Worm (Caenorhabditis elegans) whole organism, young adult: ENCODE results near the gene lin-13.

ENCODE experiments used
- B0261.1 ChIP-seq: sonication (generic microtip); optimal IDR thresholded peaks from 2 replicates; lab custom pipeline; 2016; ENCODE audit warnings: mild to moderate bottlenecking, missing genetic modification characterization, moderate library complexity, missing compliant biosample characterization
- C06A6.2 ChIP-seq: fragments of 200-800 bp; sonication (Bioruptor generic); conservative IDR thresholded peaks from 2 replicates; pipeline ENCODE4 v1.3.6; 2022; ENCODE audit warnings: missing genetic modification characterization, missing compliant biosample characterization
- C17E4.6 ChIP-seq: fragments of 200-800 bp; sonication (Bioruptor generic); IDR thresholded peaks from 2 replicates; pipeline ENCODE4 v1.3.6; 2022; ENCODE audit warnings: missing genetic modification reagents, missing genetic modification characterization, missing compliant biosample characterization
- D2030.7 ChIP-seq: fragments of 200-800 bp; sonication (Bioruptor generic); IDR thresholded peaks from 2 replicates; pipeline ENCODE4 v1.3.6; 2022; ENCODE audit warnings: missing genetic modification reagents, missing genetic modification characterization, missing compliant biosample characterization
- F23B12.7 ChIP-seq: sonication (generic microtip); optimal IDR thresholded peaks from 2 replicates; lab custom pipeline; 2017; ENCODE audit warnings: missing genetic modification characterization, mild to moderate bottlenecking, missing compliant biosample characterization, antibody characterized with exemption, moderate library complexity; ENCODE audit not compliant: insufficient read depth
- F37B4.10 ChIP-seq: fragments of 200-800 bp; sonication (Bioruptor generic); IDR thresholded peaks from 2 replicates; pipeline ENCODE4 v1.3.6; 2022; ENCODE audit warnings: missing genetic modification characterization, missing compliant biosample characterization
- F57C9.4 ChIP-seq: sonication (generic microtip); optimal IDR thresholded peaks from 2 replicates; lab custom pipeline; 2017; ENCODE audit warnings: mild to moderate bottlenecking, missing genetic modification characterization, missing compliant biosample characterization
- K11D2.4 ChIP-seq: fragments of 200-800 bp; sonication (Bioruptor generic); IDR thresholded peaks from 2 replicates; pipeline ENCODE4 v1.3.6; 2022; ENCODE audit warnings: missing genetic modification reagents, missing genetic modification characterization, missing compliant biosample characterization
- T07F8.4 ChIP-seq: sonication (generic microtip); optimal IDR thresholded peaks from 2 replicates; lab custom pipeline; 2016; ENCODE audit warnings: mild to moderate bottlenecking, missing genetic modification characterization, moderate library complexity, missing compliant biosample characterization
- Y53G8AR.9 ChIP-seq: fragments of 200-800 bp; sonication (Bioruptor generic); conservative IDR thresholded peaks from 2 replicates; pipeline ENCODE4 v1.3.6; 2022; ENCODE audit warnings: missing genetic modification reagents, missing genetic modification characterization, missing compliant biosample characterization
- Y56A3A.18 ChIP-seq: fragments of 200-800 bp; sonication (Bioruptor generic); IDR thresholded peaks from 2 replicates; pipeline ENCODE4 v1.3.6; 2022; ENCODE audit warnings: missing genetic modification reagents, missing genetic modification characterization, missing compliant biosample characterization
- akir-1 ChIP-seq: fragments of 200-800 bp; sonication (Bioruptor generic); optimal IDR thresholded peaks from 2 replicates; lab custom pipeline; 2018; ENCODE audit warnings: mild to moderate bottlenecking, missing genetic modification characterization, moderate library complexity, missing compliant biosample characterization
- athp-1 ChIP-seq: sonication (generic microtip); optimal IDR thresholded peaks from 2 replicates; lab custom pipeline; 2017; ENCODE audit warnings: mild to moderate bottlenecking, missing genetic modification characterization, missing compliant biosample characterization
- attf-3 ChIP-seq: fragments of 200-800 bp; sonication (Bioruptor generic); conservative IDR thresholded peaks from 2 replicates; pipeline ENCODE4 v1.3.6; 2022; ENCODE audit warnings: missing genetic modification reagents, missing genetic modification characterization, missing compliant biosample characterization
- attf-5 ChIP-seq: fragments of 200-800 bp; sonication (Bioruptor generic); optimal IDR thresholded peaks from 2 replicates; lab custom pipeline; 2018; ENCODE audit warnings: mild to moderate bottlenecking, missing genetic modification characterization, missing compliant biosample characterization
- attf-6 ChIP-seq: fragments of 200-800 bp; sonication (Bioruptor generic); IDR thresholded peaks from 2 replicates; pipeline ENCODE4 v1.3.6; 2022; ENCODE audit warnings: missing genetic modification reagents, missing genetic modification characterization, missing compliant biosample characterization
- bed-1 ChIP-seq: fragments of 200-800 bp; sonication (Bioruptor generic); IDR thresholded peaks from 2 replicates; pipeline ENCODE4 v1.3.6; 2022; ENCODE audit warnings: missing genetic modification reagents, missing genetic modification characterization, missing compliant biosample characterization
- cebp-2 ChIP-seq: fragments of 200-800 bp; sonication (Bioruptor generic); IDR thresholded peaks from 2 replicates; pipeline ENCODE4 v1.3.6; 2022; ENCODE audit warnings: missing genetic modification characterization, missing compliant biosample characterization
- dpff-1 ChIP-seq: sonication (generic microtip); optimal IDR thresholded peaks from 2 replicates; lab custom pipeline; 2017; ENCODE audit warnings: mild to moderate bottlenecking, missing genetic modification characterization, missing compliant biosample characterization
- dpl-1 ChIP-seq: fragments of 150-350 bp; optimal IDR thresholded peaks from 2 replicates; lab custom pipeline; 2014; ENCODE audit warnings: missing biosample characterization, missing genetic modification reagents, missing genetic modification characterization
- efl-1 ChIP-seq: fragments of 150-350 bp; optimal IDR thresholded peaks from 2 replicates; lab custom pipeline; 2014; ENCODE audit warnings: missing biosample characterization, missing genetic modification reagents, missing genetic modification characterization
- egl-18 ChIP-seq: fragments of 200-800 bp; sonication (Bioruptor generic); IDR thresholded peaks from 2 replicates; pipeline ENCODE4 v1.3.6; 2022; ENCODE audit warnings: missing genetic modification reagents, missing genetic modification characterization, missing compliant biosample characterization
- lag-1 ChIP-seq: fragments of 200-800 bp; sonication (Bioruptor generic); IDR thresholded peaks from 2 replicates; pipeline ENCODE4 v1.3.6; 2022; ENCODE audit warnings: missing genetic modification reagents, missing genetic modification characterization, missing compliant biosample characterization
- let-607 ChIP-seq, 2 experiments: fragments of 200-800 bp in 1 of 2; sonication (Bioruptor generic) in 1 of 2; sonication (generic microtip) in 1 of 2; optimal IDR thresholded peaks; 2 replicates each; lab custom pipeline; 2016 to 2018; ENCODE audit warnings: mild to moderate bottlenecking in 2 of 2, missing compliant biosample characterization in 2 of 2, missing genetic modification characterization in 2 of 2, moderate library complexity in 2 of 2, missing genotype in 1 of 2
- lin-26 ChIP-seq: fragments of 200-800 bp; sonication (Bioruptor generic); IDR thresholded peaks from 2 replicates; pipeline ENCODE4 v1.3.6; 2022; ENCODE audit warnings: missing genetic modification reagents, missing genetic modification characterization, missing compliant biosample characterization
- lin-40 ChIP-seq: sonication (generic microtip); optimal IDR thresholded peaks from 2 replicates; lab custom pipeline; 2016; ENCODE audit warnings: missing genetic modification characterization, mild to moderate bottlenecking, missing compliant biosample characterization, missing genotype, missing genetic modification reagents
- lir-1 ChIP-seq: fragments of 200-800 bp; sonication (Bioruptor generic); conservative IDR thresholded peaks from 2 replicates; pipeline ENCODE4 v1.3.6; 2022; ENCODE audit warnings: missing genetic modification reagents, missing genetic modification characterization, missing compliant biosample characterization
- lsy-27 ChIP-seq: sonication (generic microtip); optimal IDR thresholded peaks from 2 replicates; lab custom pipeline; 2017; ENCODE audit warnings: missing genetic modification characterization, mild to moderate bottlenecking, missing compliant biosample characterization, antibody characterized with exemption, missing genotype, borderline replicate concordance; ENCODE audit not compliant: insufficient read depth
- madf-10 ChIP-seq: sonication (generic microtip); optimal IDR thresholded peaks from 2 replicates; lab custom pipeline; 2016; ENCODE audit warnings: mild to moderate bottlenecking, missing genetic modification characterization, missing compliant biosample characterization
- madf-6 ChIP-seq: fragments of 200-800 bp; sonication (Bioruptor generic); IDR thresholded peaks from 2 replicates; pipeline ENCODE4 v1.3.6; 2022; ENCODE audit warnings: missing genetic modification reagents, missing genetic modification characterization, missing compliant biosample characterization
- mcd-1 ChIP-seq: fragments of 200-800 bp; sonication (Bioruptor generic); IDR thresholded peaks from 2 replicates; pipeline ENCODE4 v1.3.6; 2022; ENCODE audit warnings: missing genetic modification reagents, missing genetic modification characterization, missing compliant biosample characterization
- mel-28 ChIP-seq: sonication (generic microtip); optimal IDR thresholded peaks from 2 replicates; lab custom pipeline; 2016; ENCODE audit warnings: borderline replicate concordance, mild to moderate bottlenecking, missing genetic modification characterization, missing compliant biosample characterization
- mes-4 ChIP-seq: sonication (generic microtip); optimal IDR thresholded peaks from 2 replicates; lab custom pipeline; 2016; ENCODE audit warnings: missing genotype, missing genetic modification characterization, missing compliant biosample characterization
- nhr-80 ChIP-seq: sonication (generic microtip); optimal IDR thresholded peaks from 2 replicates; lab custom pipeline; 2016; ENCODE audit warnings: missing genetic modification characterization, missing compliant biosample characterization
- pbrm-1 ChIP-seq: fragments of 200-800 bp; sonication (Bioruptor generic); IDR thresholded peaks from 2 replicates; pipeline ENCODE4 v1.3.6; 2022; ENCODE audit warnings: missing genetic modification reagents, missing genetic modification characterization, missing compliant biosample characterization
- rec-8 ChIP-seq, 2 experiments: sonication (generic microtip); optimal IDR thresholded peaks; 2 replicates each; lab custom pipeline; 2016; ENCODE audit warnings: mild to moderate bottlenecking in 2 of 2, missing genetic modification characterization in 2 of 2, missing genetic modification reagents in 2 of 2, missing genotype in 2 of 2, missing biosample characterization in 1 of 2, missing compliant biosample characterization in 1 of 2, moderate library complexity in 1 of 2
- repo-1 ChIP-seq: sonication (generic microtip); optimal IDR thresholded peaks from 2 replicates; lab custom pipeline; 2017; ENCODE audit warnings: mild to moderate bottlenecking, missing genetic modification characterization, missing compliant biosample characterization
- snpc-3.4 ChIP-seq: sonication (generic microtip); optimal IDR thresholded peaks from 2 replicates; lab custom pipeline; 2017; ENCODE audit warnings: missing genetic modification characterization, mild to moderate bottlenecking, missing compliant biosample characterization, antibody characterized with exemption, moderate library complexity, missing genotype, missing genetic modification reagents
- snpc-4 ChIP-seq, 5 experiments: fragments of 150-350 bp in 1 of 5; sonication (generic microtip) in 4 of 5; optimal IDR thresholded peaks; 2 replicates each; lab custom pipeline; 2014 to 2018; ENCODE audit warnings: missing genetic modification characterization in 5 of 5, missing biosample characterization in 3 of 5, antibody characterized with exemption in 2 of 5, mild to moderate bottlenecking in 2 of 5, missing compliant biosample characterization in 2 of 5, missing genotype in 2 of 5, moderate library complexity in 2 of 5, missing genetic modification reagents in 1 of 5
- somi-1 ChIP-seq: fragments of 200-800 bp; sonication (Bioruptor generic); optimal IDR thresholded peaks from 2 replicates; lab custom pipeline; 2018; ENCODE audit warnings: mild to moderate bottlenecking, missing genetic modification characterization, missing compliant biosample characterization
- tlf-1 ChIP-seq: fragments of 200-800 bp; sonication (Bioruptor generic); optimal IDR thresholded peaks from 2 replicates; lab custom pipeline; 2018; ENCODE audit warnings: mild to moderate bottlenecking, missing genetic modification characterization, missing compliant biosample characterization
- xnd-1 ChIP-seq: sonication (generic microtip); optimal IDR thresholded peaks from 2 replicates; lab custom pipeline; 2016; ENCODE audit warnings: missing genotype, missing genetic modification reagents, missing genetic modification characterization, missing compliant biosample characterization
- ztf-18 ChIP-seq: sonication (generic microtip); optimal IDR thresholded peaks from 2 replicates; lab custom pipeline; 2016; ENCODE audit warnings: missing genotype, mild to moderate bottlenecking, missing genetic modification characterization, missing compliant biosample characterization
- ztf-25 ChIP-seq: fragments of 200-800 bp; sonication (Bioruptor generic); IDR thresholded peaks from 2 replicates; pipeline ENCODE4 v1.3.6; 2022; ENCODE audit warnings: missing genetic modification reagents, missing genetic modification characterization, missing compliant biosample characterization
- ztf-3 ChIP-seq: fragments of 200-800 bp; sonication (Bioruptor generic); optimal IDR thresholded peaks from 2 replicates; lab custom pipeline; 2018; ENCODE audit warnings: mild to moderate bottlenecking, missing genetic modification characterization, missing compliant biosample characterization

Gene lin-13

DNA sequence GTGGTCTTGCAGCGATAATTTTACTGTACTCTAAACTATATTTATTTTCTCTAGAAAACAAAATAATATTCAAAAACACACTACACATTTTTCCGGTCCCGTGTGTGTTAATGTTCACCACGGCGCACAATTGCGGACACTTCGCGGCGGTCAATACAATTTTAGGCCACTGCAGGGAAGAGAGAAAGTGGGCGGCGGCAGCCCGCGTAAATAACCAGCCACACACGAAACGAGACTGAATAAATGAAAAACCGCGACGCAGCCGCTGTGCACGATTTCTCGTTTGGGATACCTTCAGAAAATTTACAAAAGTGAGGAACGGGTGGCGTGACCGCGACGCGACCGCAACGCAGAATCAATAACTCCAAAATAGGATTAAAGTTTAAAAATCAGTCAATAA, 1.7 kb upstream of the lin-13 start (continued):
- TF ChIP-seq ztf-25 (GFP tag; lab: Robert Waterston, UW) (no peak), C06A6.2 (GFP tag; lab: Robert Waterston, UW) (no peak), attf-3 (GFP tag; lab: Robert Waterston, UW) (0 out of 2 replicates have a peak, but pooled peaks have one; percentile 11)
- TF ChIP-seq, all 124 proteins: peak for 16

DNA sequence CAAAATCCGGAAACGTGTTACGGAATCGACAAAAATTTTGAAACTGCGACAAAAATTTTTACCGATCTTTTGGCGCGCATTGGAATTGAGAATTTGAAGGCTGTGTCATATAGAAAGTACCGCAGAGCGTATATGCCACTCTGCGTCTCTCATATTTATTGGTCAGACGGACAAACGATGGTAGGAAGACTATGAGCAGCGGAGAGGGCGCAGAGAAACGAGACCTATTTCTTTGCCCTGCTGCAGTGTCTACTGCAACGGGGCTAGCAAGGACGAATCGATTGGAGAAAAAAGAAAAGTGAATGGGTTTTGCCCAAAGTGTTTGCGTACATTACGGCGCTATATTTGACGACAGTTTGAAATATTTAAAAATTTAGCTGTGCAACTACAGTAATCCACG, 775 bp upstream of the lin-13 start:
- TF ChIP-seq madf-6 (GFP tag; lab: Robert Waterston, UW) (no peak; the same call in 1 of the 2 replicates), lin-26 (no peak), F23B12.7 (no peak), nhr-80 (peak; percentile 49), C06A6.2 (GFP tag; lab: Robert Waterston, UW) (no peak), Y56A3A.18 (GFP tag; lab: Robert Waterston, UW) (0 out of 2 replicates have a peak, but pooled peaks have one; percentile 52), F57C9.4 (no peak), dpl-1 (GFP tag; lab: Kevin White, UChicago) (no peak), B0261.1 (no peak), egl-18 (GFP tag; lab: Robert Waterston, UW) (no peak), ztf-3 (GFP tag; lab: Kevin White, UChicago) (no peak), D2030.7 (GFP tag; lab: Robert Waterston, UW) (peak; percentile 23; the same call in 1 of the 2 replicates), dpff-1 (tag; lab: Kevin White, UChicago) (no peak), snpc-3.4 (tag; lab: Kevin White, UChicago) (no peak), C17E4.6 (GFP tag; lab: Robert Waterston, UW) (no peak), ztf-25 (GFP tag; lab: Robert Waterston, UW) (no peak), lag-1 (GFP tag; lab: Robert Waterston, UW) (no peak), efl-1 (GFP tag; lab: Kevin White, UChicago) (no peak), F37B4.10 (GFP tag; lab: Robert Waterston, UW) (no peak), ztf-18 (tag; lab: Kevin White, UChicago) (peak; percentile 85), mel-28 (tag; lab: Kevin White, UChicago) (no peak), lir-1 (no peak), somi-1 (GFP tag; lab: Kevin White, UChicago) (no peak), repo-1 (tag; lab: Kevin White, UChicago) (no peak), pbrm-1 (0 out of 2 replicates have a peak, but pooled peaks have one; percentile 38), akir-1 (GFP tag; lab: Kevin White, UChicago) (no peak), mcd-1 (GFP tag; lab: Robert Waterston, UW) (peak; percentile 81), attf-6 (GFP tag; lab: Robert Waterston, UW) (no peak), T07F8.4 (tag; lab: Kevin White, UChicago) (no peak), mes-4 (tag; lab: Kevin White, UChicago) (no peak), attf-5 (GFP tag; lab: Kevin White, UChicago) (peak; percentile 94), lin-40 (tag; lab: Kevin White, UChicago) (peak; percentile 56), lsy-27 (no peak), athp-1 (tag; lab: Kevin White, UChicago) (peak; percentile 87), madf-10 (tag; lab: Kevin White, UChicago) (peak; percentile 39), snpc-4 (GFP tag; optimal IDR thresholded peaks at IDR 0.05; lab: Kevin White, UChicago) (no peak), snpc-4 (tag; optimal IDR thresholded peaks at IDR 0.05; lab: Kevin White, UChicago) (peak in 3 of 4 experiments; percentile 35 to 52 (median 40)), Y53G8AR.9 (GFP tag; lab: Robert Waterston, UW) (no peak; the same call in 1 of the 2 replicates), tlf-1 (GFP tag; lab: Kevin White, UChicago) (peak; percentile 13), bed-1 (GFP tag; lab: Robert Waterston, UW) (no peak), xnd-1 (no peak), let-607 (tag; optimal IDR thresholded peaks at IDR 0.05; lab: Kevin White, UChicago) (peak; percentile 19 to 34), K11D2.4 (GFP tag; lab: Robert Waterston, UW) (no peak), rec-8 (tag; optimal IDR thresholded peaks at IDR 0.05; lab: Kevin White, UChicago) (no peak), cebp-2 (no peak)
